Worm (Caenorhabditis elegans) whole organism, L4 larva: Measurements from ENCODE around the gene col-99.
A peak's percentile ranks its signal among the peaks of the same experiment; 100 is the strongest.

Experiments used
- D1046.2 ChIP-seq: fragments of 200-800 bp; sonication (Bioruptor generic); IDR thresholded peaks from 2 replicates; pipeline ENCODE4 v1.3.6; 2022; ENCODE audit warnings: missing genetic modification characterization, missing compliant biosample characterization
- F10B5.3 ChIP-seq: sonication (generic microtip); optimal IDR thresholded peaks from 2 replicates; lab custom pipeline; 2016; ENCODE audit warnings: mild to moderate bottlenecking, missing genetic modification characterization, missing compliant biosample characterization
- F26F4.8 ChIP-seq: fragments of 200-800 bp; sonication (Bioruptor generic); conservative IDR thresholded peaks from 2 replicates; pipeline ENCODE4 v1.3.6; 2022; ENCODE audit warnings: missing genetic modification characterization, missing compliant biosample characterization
- F49E8.2 ChIP-seq: sonication (generic microtip); optimal IDR thresholded peaks from 2 replicates; lab custom pipeline; 2016; ENCODE audit warnings: missing compliant biosample characterization, mild to moderate bottlenecking, missing genetic modification characterization, borderline replicate concordance
- Y105C5A.15 ChIP-seq: fragments of 200-800 bp; sonication (Bioruptor generic); IDR thresholded peaks from 2 replicates; pipeline ENCODE4 v1.3.6; 2022; ENCODE audit warnings: missing genetic modification characterization, missing compliant biosample characterization
- Y48G9A.11 ChIP-seq: fragments of 200-800 bp; sonication (Bioruptor generic); IDR thresholded peaks from 2 replicates; pipeline ENCODE4 v1.3.6; 2022; ENCODE audit warnings: missing genetic modification reagents, missing genetic modification characterization, missing compliant biosample characterization
- aha-1 ChIP-seq: fragments of 150-350 bp; peaks from one replicate; lab custom pipeline; 2014; ENCODE audit warnings: missing biosample characterization, missing genetic modification characterization
- ceh-32 ChIP-seq: sonication (generic microtip); optimal IDR thresholded peaks from 2 replicates; lab custom pipeline; 2016; ENCODE audit warnings: mild to moderate bottlenecking, missing genetic modification characterization, missing compliant biosample characterization; ENCODE audit not compliant: poor library complexity
- ces-1 ChIP-seq: fragments of 150-350 bp; sonication (generic microtip); optimal IDR thresholded peaks from 4 replicates; lab custom pipeline; 2014; ENCODE audit warnings: missing biosample characterization, missing genetic modification reagents, missing genetic modification characterization
- daf-8 ChIP-seq: fragments of 200-800 bp; sonication (Bioruptor generic); IDR thresholded peaks from 2 replicates; pipeline ENCODE4 v1.3.6; 2022; ENCODE audit warnings: missing genetic modification characterization, missing compliant biosample characterization
- duxl-1 ChIP-seq: sonication (generic microtip); optimal IDR thresholded peaks from 2 replicates; lab custom pipeline; 2016; ENCODE audit warnings: mild to moderate bottlenecking, missing genetic modification characterization, moderate library complexity, missing compliant biosample characterization; ENCODE audit not compliant: poor library complexity
- dve-1 ChIP-seq: sonication (generic microtip); optimal IDR thresholded peaks from 2 replicates; lab custom pipeline; 2017; ENCODE audit warnings: antibody characterized with exemption, mild to moderate bottlenecking, missing genetic modification characterization, missing compliant biosample characterization; ENCODE audit not compliant: insufficient read depth
- egl-43 ChIP-seq: fragments of 200-800 bp; sonication (Bioruptor generic); IDR thresholded peaks from 2 replicates; pipeline ENCODE4 v1.3.6; 2022; ENCODE audit warnings: missing genetic modification reagents, missing genetic modification characterization, missing compliant biosample characterization
- gei-8 ChIP-seq: fragments of 200-800 bp; sonication (Bioruptor generic); optimal IDR thresholded peaks from 2 replicates; lab custom pipeline; 2018; ENCODE audit warnings: mild to moderate bottlenecking, missing genetic modification characterization, missing compliant biosample characterization
- hlh-30 ChIP-seq: sonication (generic microtip); optimal IDR thresholded peaks from 2 replicates; lab custom pipeline; 2017; ENCODE audit warnings: antibody characterized with exemption, mild to moderate bottlenecking, missing genetic modification characterization, missing compliant biosample characterization; ENCODE audit not compliant: insufficient read depth
- lin-13 ChIP-seq: fragments of 150-350 bp; optimal IDR thresholded peaks from 2 replicates; lab custom pipeline; 2014; ENCODE audit warnings: missing biosample characterization, missing genetic modification reagents, missing genetic modification characterization
- lin-15B ChIP-seq: fragments of 150-350 bp; sonication (generic microtip); optimal IDR thresholded peaks from 3 replicates; lab custom pipeline; 2014; ENCODE audit warnings: missing biosample characterization, missing genetic modification characterization
- lin-29 ChIP-seq: fragments of 200-800 bp; sonication (Bioruptor generic); IDR thresholded peaks from 2 replicates; pipeline ENCODE4 v1.3.6; 2022; ENCODE audit warnings: missing genetic modification reagents, missing genetic modification characterization, missing compliant biosample characterization
- lir-3 ChIP-seq: sonication (generic microtip); optimal IDR thresholded peaks from 2 replicates; lab custom pipeline; 2016; ENCODE audit warnings: mild to moderate bottlenecking, missing genetic modification characterization, missing compliant biosample characterization
- madf-5 ChIP-seq, 2 experiments: fragments of 200-800 bp; sonication (Bioruptor generic); IDR thresholded peaks; 2 replicates each; pipeline ENCODE4 v1.3.6; 2022; ENCODE audit warnings: missing compliant biosample characterization in 2 of 2, missing genetic modification characterization in 2 of 2
- madf-9 ChIP-seq: fragments of 200-800 bp; sonication (Bioruptor generic); conservative IDR thresholded peaks from 2 replicates; pipeline ENCODE4 v1.3.6; 2022; ENCODE audit warnings: missing genetic modification reagents, missing genetic modification characterization, missing compliant biosample characterization
- nhr-10 ChIP-seq: fragments of 150-350 bp; optimal IDR thresholded peaks from 2 replicates; lab custom pipeline; 2014; ENCODE audit warnings: missing biosample characterization, missing genetic modification characterization
- nhr-11 ChIP-seq: fragments of 150-350 bp; optimal IDR thresholded peaks from 2 replicates; lab custom pipeline; 2014; ENCODE audit warnings: missing biosample characterization, missing genetic modification characterization
- nhr-111 ChIP-seq: fragments of 200-800 bp; sonication (Bioruptor generic); optimal IDR thresholded peaks from 2 replicates; lab custom pipeline; 2018; ENCODE audit warnings: mild to moderate bottlenecking, missing genetic modification characterization, missing compliant biosample characterization
- nhr-28 ChIP-seq: fragments of 150-350 bp; optimal IDR thresholded peaks from 2 replicates; lab custom pipeline; 2014; ENCODE audit warnings: missing biosample characterization, missing genetic modification characterization
- nhr-48 ChIP-seq: sonication (generic microtip); optimal IDR thresholded peaks from 2 replicates; lab custom pipeline; 2016; ENCODE audit warnings: mild to moderate bottlenecking, missing genetic modification characterization, missing compliant biosample characterization
- nhr-76 ChIP-seq: fragments of 150-350 bp; optimal IDR thresholded peaks from 2 replicates; lab custom pipeline; 2014; ENCODE audit warnings: missing biosample characterization, missing genetic modification characterization
- set-16 ChIP-seq: fragments of 200-800 bp; sonication (Bioruptor generic); IDR thresholded peaks from 2 replicates; pipeline ENCODE4 v1.3.6; 2022; ENCODE audit warnings: missing genetic modification reagents, missing genetic modification characterization, missing compliant biosample characterization
- skn-1 ChIP-seq: fragments of 150-350 bp; optimal IDR thresholded peaks from 2 replicates; lab custom pipeline; 2014; ENCODE audit warnings: missing biosample characterization, missing genetic modification characterization
- tra-1 ChIP-seq: fragments of 200-800 bp; sonication (Bioruptor generic); IDR thresholded peaks from 2 replicates; pipeline ENCODE4 v1.3.6; 2022; ENCODE audit warnings: missing genetic modification reagents, missing genetic modification characterization, missing compliant biosample characterization
- unc-39 ChIP-seq: sonication (generic microtip); optimal IDR thresholded peaks from 2 replicates; lab custom pipeline; 2017; ENCODE audit warnings: missing biosample characterization, missing genetic modification characterization
- unc-62 ChIP-seq, 3 experiments: fragments of 150-350 bp in 1 of 3; sonication (generic microtip); optimal IDR thresholded peaks in 2 of 3; peaks in 1 of 3; 1 replicate in 1 of 3; 2 replicates in 2 of 3; lab custom pipeline; 2014 to 2017; ENCODE audit warnings: missing biosample characterization in 3 of 3, missing genetic modification characterization in 3 of 3, missing genetic modification reagents in 3 of 3, missing genotype in 1 of 3
- vab-7 ChIP-seq: fragments of 200-800 bp; sonication (Bioruptor generic); IDR thresholded peaks from 2 replicates; pipeline ENCODE4 v1.3.6; 2022; ENCODE audit warnings: missing genetic modification reagents, missing genetic modification characterization, missing compliant biosample characterization
- zfp-3 ChIP-seq: fragments of 200-800 bp; sonication (Bioruptor generic); conservative IDR thresholded peaks from 2 replicates; pipeline ENCODE4 v1.3.6; 2022; ENCODE audit warnings: missing genetic modification reagents, missing genetic modification characterization, missing compliant biosample characterization
- zip-2 ChIP-seq: fragments of 150-350 bp; optimal IDR thresholded peaks from 2 replicates; lab custom pipeline; 2014; ENCODE audit warnings: missing biosample characterization, missing genetic modification characterization
- ztf-11 ChIP-seq: fragments of 150-350 bp; optimal IDR thresholded peaks from 2 replicates; lab custom pipeline; 2014; ENCODE audit warnings: missing biosample characterization, missing genetic modification characterization
- ztf-7 ChIP-seq: fragments of 150-350 bp; optimal IDR thresholded peaks from 2 replicates; lab custom pipeline; 2014; ENCODE audit warnings: missing biosample characterization, missing genetic modification characterization

The col-99 gene

ce11 chrIV:178696-179095 lies 31.0 kb upstream of the col-99 start, which contains the start of gene tcl-2:
TSS of gene tcl-2 (plus strand) at chrIV:179083.
- TF ChIP-seq madf-5 (GFP tag; IDR thresholded peaks at IDR 0.05; lab: Robert Waterston, UW) = no peak
- no peak for TF ChIP-seq ztf-7
- TF ChIP-seq lin-15B (tag; lab: Kevin White, UChicago) = no peak

DNA sequence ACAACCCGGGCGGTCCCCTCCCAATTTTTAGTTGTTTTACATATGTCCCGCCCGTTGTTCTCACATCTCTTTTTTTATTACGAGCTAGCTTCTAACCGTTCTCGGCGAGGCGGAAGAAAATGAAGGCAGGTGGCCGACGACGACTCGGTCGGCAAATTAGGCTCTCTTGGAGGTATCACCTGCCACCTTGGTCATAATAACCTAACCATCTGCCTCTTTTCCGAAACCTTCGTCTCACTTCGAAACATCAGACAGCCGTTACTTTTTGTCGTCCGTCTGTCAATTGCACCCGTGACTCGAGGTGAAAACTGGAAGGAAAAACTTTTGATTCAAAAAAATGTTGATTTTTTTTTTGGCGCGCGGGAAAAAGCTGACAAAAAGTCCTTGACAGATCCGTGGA lies 29.8 kb upstream of the col-99 start:
- no peak for TF ChIP-seq zfp-3 (GFP tag; lab: Robert Waterston, UW)
- TF ChIP-seq Y48G9A.11 = no peak
- TF ChIP-seq ztf-7 = no peak
- TF ChIP-seq vab-7 (GFP tag; lab: Robert Waterston, UW) = no peak
- TF ChIP-seq lin-13 (GFP tag; lab: Kevin White, UChicago) = no peak
- TF ChIP-seq lin-29 = no peak
- TF ChIP-seq gei-8 = no peak
- no peak for TF ChIP-seq F10B5.3 (tag; lab: Kevin White, UChicago)
- no peak for TF ChIP-seq ztf-11 (tag; lab: Kevin White, UChicago)
- TF ChIP-seq lir-3 (tag; lab: Kevin White, UChicago) = no peak
- no peak for TF ChIP-seq madf-5 (GFP tag; IDR thresholded peaks at IDR 0.05; lab: Robert Waterston, UW)
- TF ChIP-seq tra-1 (GFP tag; lab: Robert Waterston, UW) = no peak
- TF ChIP-seq F26F4.8 (GFP tag; lab: Robert Waterston, UW) = no peak
- TF ChIP-seq ces-1 = no peak

DNA sequence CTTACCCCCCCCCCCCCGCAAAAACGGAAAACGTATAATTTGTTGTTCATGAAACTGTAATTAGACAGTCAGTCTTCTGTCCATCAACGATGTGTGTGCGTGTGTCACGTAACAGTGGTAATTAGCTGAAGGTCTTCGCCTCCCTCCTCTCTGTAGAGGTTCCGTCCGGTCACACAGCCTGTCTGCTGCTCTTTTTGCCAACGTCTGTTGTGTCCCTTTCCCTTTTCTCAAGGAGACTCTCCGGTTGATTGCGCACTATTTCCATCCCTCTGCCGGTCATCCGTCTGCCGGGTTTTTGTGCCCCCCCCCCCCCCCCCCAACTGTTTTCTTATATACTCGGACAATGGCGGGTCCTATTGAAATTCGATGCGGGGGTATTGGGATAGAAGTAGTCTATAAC lies 28.0 kb upstream of the col-99 start:
- TF ChIP-seq set-16 (GFP tag; lab: Robert Waterston, UW) (peak; percentile 66), zfp-3 (GFP tag; lab: Robert Waterston, UW) (0 out of 2 replicates have a peak, but pooled peaks have one; percentile 21), lin-29 (no peak)

- TF ChIP-seq F49E8.2 = no peak
- no peak for TF ChIP-seq nhr-48 (tag; lab: Kevin White, UChicago)
- peak; percentile 56 for TF ChIP-seq aha-1 (tag; lab: Kevin White, UChicago)
These were observed 26.4 kb upstream of the col-99 start for ce11 chrIV:174115-174514.

DNA sequence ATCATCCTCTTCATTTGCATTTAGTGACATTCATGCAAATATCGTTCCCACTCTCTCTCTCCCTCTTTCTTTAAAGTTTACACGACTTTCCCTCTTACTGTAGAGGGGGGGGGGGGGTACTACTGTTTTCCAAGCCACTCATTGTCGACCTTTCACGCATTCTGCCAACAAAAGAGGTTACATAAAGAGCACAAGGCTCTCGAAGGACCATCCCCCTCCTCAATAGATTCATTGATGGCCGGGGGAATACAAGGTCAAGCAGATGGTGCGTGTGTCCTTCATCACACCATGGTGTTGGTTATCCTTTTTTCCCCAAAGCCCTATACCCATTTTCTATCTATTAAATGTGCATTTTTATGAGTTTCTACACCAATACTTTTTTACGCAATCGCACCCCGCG lies 25.3 kb upstream of the col-99 start:
- peak; percentile 42 for TF ChIP-seq aha-1 (tag; lab: Kevin White, UChicago)
- TF ChIP-seq nhr-11 = no peak

DNA sequence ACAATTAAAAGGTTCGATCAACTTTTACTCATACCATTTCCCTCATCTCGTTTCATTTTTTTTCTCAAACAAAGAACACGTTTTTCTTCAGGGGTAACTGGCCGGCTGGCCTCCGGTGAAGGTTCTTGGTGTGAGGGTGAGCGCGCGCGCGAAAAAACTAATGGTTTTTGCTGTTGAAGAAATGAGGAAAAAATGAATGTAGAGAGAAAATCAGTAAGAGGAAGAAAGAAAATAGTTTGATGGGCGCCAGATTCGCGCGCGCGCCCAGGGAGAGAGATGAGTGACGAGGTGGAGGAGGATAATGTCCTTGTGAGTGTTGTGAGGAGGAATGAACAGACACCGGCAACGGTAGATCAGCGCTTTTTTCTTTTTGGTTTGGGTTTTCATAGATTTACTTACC lies 23.3 kb upstream of the col-99 start:
- TF ChIP-seq nhr-76 (tag; lab: Kevin White, UChicago) (no peak), hlh-30 (tag; lab: Kevin White, UChicago) (peak; percentile 5), lin-29 (no peak), unc-62 (GFP tag; optimal IDR thresholded peaks at IDR 0.05 in 1 of 2; lab: Kevin White, UChicago) (peak in 1 of 2 experiments; percentile 78), unc-62 (tag; optimal IDR thresholded peaks at IDR 0.05; lab: Kevin White, UChicago) (no peak), zip-2 (tag; lab: Kevin White, UChicago) (no peak), set-16 (GFP tag; lab: Robert Waterston, UW) (0 out of 2 replicates have a peak, but pooled peaks have one; percentile 13)

ce11 chrIV:164777-165176 lies 17.1 kb upstream of the col-99 start, which contains the start of gene cutl-24:
TSS of gene cutl-24 (plus strand) at chrIV:165077.
- no peak for TF ChIP-seq madf-5 (GFP tag; IDR thresholded peaks at IDR 0.05; lab: Robert Waterston, UW)
- no peak for TF ChIP-seq unc-39
- TF ChIP-seq nhr-28 (tag; lab: Kevin White, UChicago) = no peak
- TF ChIP-seq madf-9 = no peak
- no peak for TF ChIP-seq egl-43 (GFP tag; lab: Robert Waterston, UW)
- TF ChIP-seq nhr-111 = no peak
- no peak for TF ChIP-seq dve-1
- TF ChIP-seq ceh-32 = no peak
- TF ChIP-seq unc-62 (GFP tag; optimal IDR thresholded peaks at IDR 0.05 in 1 of 2; lab: Kevin White, UChicago) = no peak
- no peak for TF ChIP-seq unc-62 (tag; optimal IDR thresholded peaks at IDR 0.05; lab: Kevin White, UChicago)
- no peak for TF ChIP-seq duxl-1 (tag; lab: Kevin White, UChicago)
- TF ChIP-seq D1046.2 (GFP tag; lab: Robert Waterston, UW) = no peak
- TF ChIP-seq Y105C5A.15 = no peak
- TF ChIP-seq daf-8 (GFP tag; lab: Robert Waterston, UW) = no peak
- no peak for TF ChIP-seq nhr-10 (tag; lab: Kevin White, UChicago)
- TF ChIP-seq skn-1 (tag; lab: Kevin White, UChicago) = no peak
- TF ChIP-seq, all 104 proteins: peak for 0
